Worm (Caenorhabditis elegans) whole organism, L4/young adult: ENCODE data around the gene grl-15.

ENCODE experiments used
- W03F9.2 ChIP-seq: fragments of 150-350 bp; optimal IDR thresholded peaks from 2 replicates; lab custom pipeline; 2014; ENCODE audit warnings: missing biosample characterization, missing genetic modification characterization
- him-1 ChIP-seq: sonication (generic microtip); optimal IDR thresholded peaks from 2 replicates; lab custom pipeline; 2016; ENCODE audit warnings: missing genotype, missing genetic modification reagents, missing genetic modification characterization, missing compliant biosample characterization

DNA sequence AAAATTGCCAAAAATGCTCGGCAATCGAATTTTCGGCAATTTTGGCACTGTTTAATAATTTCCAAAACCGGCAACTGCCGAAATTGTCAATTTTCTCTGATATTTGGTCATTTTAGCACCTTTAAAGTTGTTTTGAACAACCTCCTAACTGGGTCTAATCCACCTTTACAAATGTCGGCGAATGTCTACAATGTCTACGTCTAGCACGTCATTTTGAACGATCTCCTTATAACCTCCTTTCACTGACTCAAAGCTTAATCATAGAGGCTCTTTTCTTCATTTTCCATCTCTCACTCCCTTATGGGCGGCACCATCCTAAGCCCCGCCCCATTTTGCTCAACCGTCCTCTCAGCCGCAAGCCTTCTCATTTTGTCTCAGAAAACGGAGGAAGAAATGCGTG, 41.6 kb downstream of the grl-15 start, which contains the start of gene Y75B8A.44:
- TF ChIP-seq W03F9.2 (no peak), him-1 (tag; lab: Kevin White, UChicago) (no peak)
